Worm (Caenorhabditis elegans): ENCODE measurements around the gene zyx-1.

DNA sequence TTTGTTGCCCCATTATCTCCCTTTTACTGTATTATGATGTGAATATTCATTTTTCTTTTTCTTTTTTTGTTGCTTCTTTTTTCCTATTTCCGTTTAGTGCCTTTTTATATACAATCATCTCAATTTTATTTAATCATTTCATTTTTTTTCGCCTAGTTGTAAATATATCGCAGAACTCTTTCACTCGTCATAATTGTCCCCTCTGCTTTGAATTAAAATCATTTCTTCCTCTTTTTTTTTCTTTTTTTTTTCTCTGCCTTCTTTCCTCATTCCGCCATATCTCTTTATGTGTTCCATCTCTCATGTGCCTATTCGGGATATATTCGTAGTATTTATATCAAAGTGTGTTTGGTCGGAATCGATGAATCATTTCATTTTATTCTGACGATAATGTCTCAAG lies 34.4 kb downstream of the zyx-1 start, which contains the start of gene Y81G3A.4:
- TF ChIP-seq ceh-82 (tag; optimal IDR thresholded peaks at IDR 0.05) (no peak), elt-1 (tag; optimal IDR thresholded peaks at IDR 0.05) (no peak)

All from whole organism, L2 larva.